Fruit fly (Drosophila melanogaster) S2 (cell line): Measurements from ENCODE around the gene CG11839.

ENCODE experiments used
- CG8478 ChIP-seq: fragments of >200 bp; optimal IDR thresholded peaks from 2 replicates; lab custom pipeline; 2018
- CTCF ChIP-seq, 2 experiments: fragments of >200 bp; optimal IDR thresholded peaks; 2 replicates each; lab custom pipeline; 2018

CG11839 gene

dm6 chr3R:25082348-25082747 is 12.6 kb downstream of the CG11839 start, which contains the start of gene fd96Ca:
Gene fd96Ca, plus strand, starts transcription at chr3R:25082684.
- TF ChIP-seq CTCF (optimal IDR thresholded peaks at IDR 0.05; lab: Kevin White, UChicago) (no peak), CG8478 (lab: Kevin White, UChicago) (no peak)

- TF ChIP-seq CG8478 (lab: Kevin White, UChicago), result no peak
- TF ChIP-seq CTCF (optimal IDR thresholded peaks at IDR 0.05; lab: Kevin White, UChicago), result no peak
These were observed 24.9 kb downstream of the CG11839 start, which contains the start of gene fd96Cb for dm6 chr3R:25094639-25095038. Gene fd96Cb, plus strand, starts transcription at chr3R:25095012.

dm6 chr3R:25097486-25097885 is 27.8 kb downstream of the CG11839 start, which contains the start of the genes CG33095 and CG33096:
Gene CG33095, plus strand, starts transcription at chr3R:25097672.
Gene CG33096, plus strand, starts transcription at chr3R:25097672.
- TF ChIP-seq CTCF (optimal IDR thresholded peaks at IDR 0.05; lab: Kevin White, UChicago) (no peak), CG8478 (lab: Kevin White, UChicago) (no peak)

- TF ChIP-seq CTCF (optimal IDR thresholded peaks at IDR 0.05; lab: Kevin White, UChicago), result no peak
- TF ChIP-seq CG8478 (lab: Kevin White, UChicago), result no peak
These were observed 32.5 kb downstream of the CG11839 start, which contains the start of gene CG45095 for dm6 chr3R:25102253-25102652. Gene CG45095, plus strand, starts transcription at chr3R:25102553.

- TF ChIP-seq CG8478 (lab: Kevin White, UChicago) (no peak), CTCF (optimal IDR thresholded peaks at IDR 0.05; lab: Kevin White, UChicago) (no peak)
These were observed 39.2 kb downstream of the CG11839 start, which contains the start of gene CG34027 for dm6 chr3R:25108932-25109331. Gene CG34027, minus strand, starts transcription at chr3R:25109032.

dm6 chr3R:25112466-25112939 is 42.8 kb downstream of the CG11839 start, which contains the start of gene Nepl16:
Gene Nepl16, minus strand, starts transcription at chr3R:25112516.
- TF ChIP-seq CTCF (optimal IDR thresholded peaks at IDR 0.05; lab: Kevin White, UChicago) (peak; percentile 38 to 68), CG8478 (lab: Kevin White, UChicago) (no peak)
